Fruit fly (Drosophila melanogaster): Measurements from ENCODE around the gene PLCXD.

The PLCXD gene

DNA sequence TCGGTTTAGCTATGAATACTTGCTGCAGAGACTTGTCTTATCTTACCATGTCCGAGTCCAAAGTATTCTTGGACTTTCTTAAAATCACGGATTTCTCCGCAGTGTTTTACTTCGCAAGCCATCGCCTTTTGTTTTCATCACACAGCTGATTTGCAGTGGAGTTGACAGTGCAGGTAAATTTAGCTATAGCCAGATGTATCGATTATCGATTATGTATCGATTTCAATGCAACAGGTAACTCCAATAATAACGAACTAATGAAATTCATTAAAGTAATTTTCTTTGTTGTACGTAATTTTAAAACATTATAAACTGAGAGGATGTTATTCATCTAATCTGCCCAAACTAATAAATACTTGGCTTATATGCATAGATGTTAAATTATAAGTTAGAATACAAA lies 13.8 kb downstream of the PLCXD start, which contains the start of gene Rab3-GAP:
Gene Rab3-GAP (minus strand): TSS at position 150 of the 400 bp plus-strand sequence.
- TF ChIP-seq Myc (optimal IDR thresholded peaks at IDR 0.05) (peak; percentile 74), Sp1 (GFP tag; optimal IDR thresholded peaks at IDR 0.05) (peak; percentile 27), sage (GFP tag; optimal IDR thresholded peaks at IDR 0.05) (no peak), HLH106 (tag; optimal IDR thresholded peaks at IDR 0.05) (peak; percentile 24), foxo (GFP tag; optimal IDR thresholded peaks at IDR 0.05) (peak in 1 of 2 experiments; percentile 28), Rel (GFP tag; optimal IDR thresholded peaks at IDR 0.05) (no peak), Rel (tag; optimal IDR thresholded peaks at IDR 0.05) (no peak), OdsH (GFP tag; optimal IDR thresholded peaks at IDR 0.05) (peak; percentile 5), Dif (GFP tag; optimal IDR thresholded peaks at IDR 0.05; ENCODE audit: partially characterized antibody) (no peak), fru (GFP tag; optimal IDR thresholded peaks at IDR 0.05) (no peak)

DNA sequence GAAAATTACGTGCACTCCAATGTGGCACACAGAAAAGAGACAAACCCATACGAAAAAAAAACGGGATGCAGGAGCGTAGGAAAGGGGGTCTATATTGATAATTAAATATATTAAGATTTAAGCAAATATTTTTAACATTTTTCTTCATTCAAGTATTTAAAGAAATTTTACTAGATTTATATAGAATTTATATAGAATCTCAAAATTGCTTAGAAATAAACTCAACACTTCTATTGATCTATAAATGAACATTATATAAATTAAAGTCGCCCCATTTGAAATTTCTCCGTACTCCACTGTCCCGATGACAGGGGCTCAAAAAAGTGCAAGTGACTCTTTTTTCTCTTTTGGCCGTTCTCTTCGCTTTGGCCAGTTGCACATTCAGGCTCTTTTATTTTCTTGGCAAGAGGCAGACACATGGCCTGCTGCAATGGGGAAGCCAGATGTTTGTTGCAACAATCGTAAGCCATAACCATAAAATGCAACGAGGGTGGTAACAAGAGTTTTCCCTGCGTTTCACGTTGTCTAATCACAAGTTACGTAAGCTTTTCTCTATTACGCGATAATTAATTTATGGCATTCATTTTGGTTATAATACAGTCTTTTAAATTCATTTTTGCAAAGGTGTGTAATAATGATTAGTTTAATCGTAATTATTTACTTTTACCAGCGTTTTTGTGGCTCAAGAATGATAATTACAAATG lies 16.6 kb downstream of the PLCXD start:
- peak; percentile 20 for TF ChIP-seq woc (GFP tag; optimal IDR thresholded peaks at IDR 0.05)
- peak; percentile 29 for TF ChIP-seq br (GFP tag; optimal IDR thresholded peaks at IDR 0.05)
- peak; percentile 79 for TF ChIP-seq OdsH (GFP tag; optimal IDR thresholded peaks at IDR 0.05)
- peak; percentile 56 for TF ChIP-seq CG9705 (GFP tag; optimal IDR thresholded peaks at IDR 0.05)
- peak; percentile 66 for TF ChIP-seq dmrt93B (GFP tag; optimal IDR thresholded peaks at IDR 0.05)
- TF ChIP-seq sv (GFP tag; optimal IDR thresholded peaks at IDR 0.05), result no peak
- no peak for TF ChIP-seq Jra (GFP tag; optimal IDR thresholded peaks at IDR 0.05)
- TF ChIP-seq N (GFP tag; optimal IDR thresholded peaks at IDR 0.05), result no peak
- no peak for TF ChIP-seq brk (GFP tag; optimal IDR thresholded peaks at IDR 0.05)
- no peak for TF ChIP-seq Hr78 (GFP tag; optimal IDR thresholded peaks at IDR 0.05)
- no peak for TF ChIP-seq Vsx2 (GFP tag; optimal IDR thresholded peaks at IDR 0.05; ENCODE audit: partially characterized antibody)
- TF ChIP-seq pan (optimal IDR thresholded peaks at IDR 0.05), result no peak
- TF ChIP-seq Myc (optimal IDR thresholded peaks at IDR 0.05), result no peak
- peak; percentile 77 for TF ChIP-seq rgr (GFP tag; optimal IDR thresholded peaks at IDR 0.05)
- peak; percentile 61 for TF ChIP-seq sage (GFP tag; optimal IDR thresholded peaks at IDR 0.05)
- peak; percentile 63 for TF ChIP-seq h (GFP tag; optimal IDR thresholded peaks at IDR 0.05)
- TF ChIP-seq Rel (GFP tag; optimal IDR thresholded peaks at IDR 0.05), result no peak
- TF ChIP-seq Rel (tag; optimal IDR thresholded peaks at IDR 0.05), result peak; percentile 66
- TF ChIP-seq HLH106 (tag; optimal IDR thresholded peaks at IDR 0.05), result peak; percentile 89
- no peak for TF ChIP-seq CrebA (GFP tag; optimal IDR thresholded peaks at IDR 0.05; ENCODE audit: borderline replicate concordance)
- TF ChIP-seq dsf (GFP tag; optimal IDR thresholded peaks at IDR 0.05; ENCODE audit: borderline replicate concordance), result no peak
- no peak for TF ChIP-seq lola (GFP tag; optimal IDR thresholded peaks at IDR 0.05)
- no peak for TF ChIP-seq Hnf4 (GFP tag; optimal IDR thresholded peaks at IDR 0.05)
- no peak for TF ChIP-seq Mio (GFP tag; optimal IDR thresholded peaks at IDR 0.05)
- peak in 1 of 2 experiments; percentile 85 for TF ChIP-seq foxo (GFP tag; optimal IDR thresholded peaks at IDR 0.05)
- no peak for TF ChIP-seq usp (GFP tag; optimal IDR thresholded peaks at IDR 0.05)
- peak; percentile 57 for TF ChIP-seq ey (GFP tag; optimal IDR thresholded peaks at IDR 0.05)
- TF ChIP-seq Abd-B (GFP tag; optimal IDR thresholded peaks at IDR 0.05), result no peak
- TF ChIP-seq dl (GFP tag; optimal IDR thresholded peaks at IDR 0.05; ENCODE audit: insufficient read depth in 1 of 2, partially characterized antibody in 2 of 2), result no peak
- TF ChIP-seq CG32264 (GFP tag; optimal IDR thresholded peaks at IDR 0.05), result no peak
- peak; percentile 80 for TF ChIP-seq psq (GFP tag; optimal IDR thresholded peaks at IDR 0.05)
- TF ChIP-seq Dif (GFP tag; optimal IDR thresholded peaks at IDR 0.05; ENCODE audit: partially characterized antibody), result peak; percentile 6
- TF ChIP-seq tai (GFP tag; optimal IDR thresholded peaks at IDR 0.05), result no peak
- TF ChIP-seq fru (GFP tag; optimal IDR thresholded peaks at IDR 0.05), result peak; percentile 81
- no peak for TF ChIP-seq GATAd (GFP tag; optimal IDR thresholded peaks at IDR 0.05)
- peak; percentile 93 for TF ChIP-seq Sp1 (GFP tag; optimal IDR thresholded peaks at IDR 0.05)
- TF ChIP-seq jim (GFP tag; optimal IDR thresholded peaks at IDR 0.05), result no peak
- no peak for TF ChIP-seq Hr83 (GFP tag; optimal IDR thresholded peaks at IDR 0.05; ENCODE audit: poor library complexity, severe bottlenecking)
- no peak for TF ChIP-seq Dfd (GFP tag; optimal IDR thresholded peaks at IDR 0.05)

Measured in whole organism, wandering third instar larva.